Fruit fly (Drosophila melanogaster) whole organism, pupa: ENCODE results near the gene CG46310.

Experiments
- CG10348 ChIP-seq: fragments of 200-800 bp; sonication (Bioruptor generic); IDR thresholded peaks from 2 replicates; pipeline ENCODE4 v1.3.6; 2022; ENCODE audit warnings: missing biosample characterization, missing genetic modification characterization
- CG12605 ChIP-seq: fragments of 200-800 bp; sonication (Bioruptor generic); IDR thresholded peaks from 2 replicates; pipeline ENCODE4 v1.3.6; 2022; ENCODE audit warnings: missing biosample characterization, missing genetic modification characterization
- CG13204 ChIP-seq: fragments of 200-800 bp; sonication (Bioruptor generic); optimal IDR thresholded peaks from 2 replicates; lab custom pipeline; 2018; ENCODE audit warnings: missing biosample characterization, mild to moderate bottlenecking, missing genetic modification characterization, moderate library complexity
- CG14655 ChIP-seq: fragments of 200-800 bp; sonication (Bioruptor generic); optimal IDR thresholded peaks from 3 replicates; lab custom pipeline; 2017; ENCODE audit warnings: mild to moderate bottlenecking, missing biosample characterization, missing genetic modification reagents, missing genetic modification characterization
- CG15710 ChIP-seq: fragments of 200-800 bp; sonication (Bioruptor generic); optimal IDR thresholded peaks from 2 replicates; lab custom pipeline; 2018; ENCODE audit warnings: missing biosample characterization, mild to moderate bottlenecking, missing genetic modification characterization, moderate library complexity
- CG17806 ChIP-seq: fragments of 200-800 bp; sonication (Bioruptor generic); optimal IDR thresholded peaks from 2 replicates; lab custom pipeline; 2018; ENCODE audit warnings: missing biosample characterization, mild to moderate bottlenecking, missing genetic modification characterization, moderate library complexity
- CG32121 ChIP-seq: fragments of 200-800 bp; sonication (Bioruptor generic); IDR thresholded peaks from 2 replicates; pipeline ENCODE4 v1.3.6; 2022; ENCODE audit warnings: missing biosample characterization, missing genetic modification characterization
- CG34367 ChIP-seq: fragments of 200-800 bp; sonication (Bioruptor generic); optimal IDR thresholded peaks from 2 replicates; lab custom pipeline; 2018; ENCODE audit warnings: missing biosample characterization, mild to moderate bottlenecking, missing genetic modification characterization
- CG4496 ChIP-seq: fragments of 200-800 bp; sonication (Bioruptor generic); IDR thresholded peaks from 3 replicates; pipeline ENCODE4 v1.3.6; 2022; ENCODE audit warnings: missing biosample characterization, missing genetic modification characterization
- CG8159 ChIP-seq: fragments of 200-800 bp; sonication (Bioruptor generic); optimal IDR thresholded peaks from 3 replicates; lab custom pipeline; 2018; ENCODE audit warnings: missing biosample characterization, mild to moderate bottlenecking, missing genetic modification characterization, moderate library complexity
- CG8301 ChIP-seq: fragments of 200-800 bp; sonication (Bioruptor generic); optimal IDR thresholded peaks from 2 replicates; lab custom pipeline; 2018; ENCODE audit warnings: missing biosample characterization, mild to moderate bottlenecking, missing genetic modification characterization
- CG9948 ChIP-seq: fragments of 200-800 bp; sonication (Bioruptor generic); optimal IDR thresholded peaks from 2 replicates; lab custom pipeline; 2018; ENCODE audit warnings: missing biosample characterization, mild to moderate bottlenecking, missing genetic modification characterization, moderate library complexity
- D1 ChIP-seq: fragments of 200-800 bp; sonication (Bioruptor generic); optimal IDR thresholded peaks from 2 replicates; lab custom pipeline; 2018; ENCODE audit warnings: missing biosample characterization, mild to moderate bottlenecking, missing genetic modification characterization, moderate library complexity
- EcR ChIP-seq: fragments of 200-800 bp; sonication (Bioruptor generic); optimal IDR thresholded peaks from 3 replicates; lab custom pipeline; 2019; ENCODE audit warnings: missing biosample characterization, missing genetic modification characterization, mild to moderate bottlenecking, moderate library complexity, missing genetic modification reagents
- Ets98B ChIP-seq: fragments of 200-800 bp; sonication (Bioruptor generic); IDR thresholded peaks from 2 replicates; pipeline ENCODE4 v1.3.6; 2022; ENCODE audit warnings: missing biosample characterization, missing genetic modification characterization
- Pif1A ChIP-seq: fragments of 200-800 bp; sonication (Bioruptor generic); optimal IDR thresholded peaks from 3 replicates; lab custom pipeline; 2016; ENCODE audit warnings: missing biosample characterization, missing genetic modification characterization
- Pif1B ChIP-seq: fragments of 200-800 bp; sonication (Bioruptor generic); optimal IDR thresholded peaks from 3 replicates; lab custom pipeline; 2016; ENCODE audit warnings: missing biosample characterization, missing genetic modification characterization
- Snoo ChIP-seq: fragments of 200-800 bp; sonication (Bioruptor generic); optimal IDR thresholded peaks from 3 replicates; lab custom pipeline; 2017; ENCODE audit warnings: missing biosample characterization, mild to moderate bottlenecking, missing genetic modification characterization, inconsistent platforms
- fd96Ca ChIP-seq: fragments of 200-800 bp; sonication (Bioruptor generic); IDR thresholded peaks from 3 replicates; pipeline ENCODE4 v1.3.6; 2022; ENCODE audit warnings: missing biosample characterization, missing genetic modification characterization
- gl ChIP-seq: fragments of 200-800 bp; sonication (Bioruptor generic); optimal IDR thresholded peaks from 2 replicates; lab custom pipeline; 2018; ENCODE audit warnings: missing biosample characterization, mild to moderate bottlenecking, missing genetic modification characterization
- rn ChIP-seq: fragments of 200-800 bp; sonication (Bioruptor generic); IDR thresholded peaks from 2 replicates; pipeline ENCODE4 v1.3.6; 2022; ENCODE audit warnings: missing biosample characterization, missing genetic modification characterization

Gene CG46310

dm6 chr3R:23139634-23140010, 34.1 kb upstream of the CG46310 start:
- TF ChIP-seq CG10348 (GFP tag; lab: Robert Waterston, UW) (no peak), CG4496 (peak; percentile 27; the same call in 1 of the 3 replicates), CG8159 (no peak), gl (no peak)

- TF ChIP-seq CG9948 (no peak), EcR (GFP tag; lab: Kevin White, UChicago) (no peak), Snoo (tag; lab: Kevin White, UChicago) (no peak), CG12605 (no peak), CG8159 (no peak), CG13204 (GFP tag; lab: Kevin White, UChicago) (no peak), CG8301 (tag; lab: Kevin White, UChicago) (no peak), gl (no peak), rn (GFP tag; lab: Robert Waterston, UW) (no peak), CG17806 (no peak), CG32121 (GFP tag; lab: Robert Waterston, UW) (no peak)
- TF ChIP-seq, all 21 proteins: peak for 0
Observed at dm6 chr3R:23140280-23140679, 33.4 kb upstream of the CG46310 start.

- TF ChIP-seq fd96Ca (GFP tag; lab: Robert Waterston, UW), result no peak
Observed at dm6 chr3R:23141113-23141512, 32.6 kb upstream of the CG46310 start.

dm6 chr3R:23141678-23142338, 31.9 kb upstream of the CG46310 start, which contains the start of gene hh:
Gene hh (minus strand): TSS chr3R:23141906.
- no peak for TF ChIP-seq D1 (tag; lab: Kevin White, UChicago)
- TF ChIP-seq CG4496, result 0 out of 3 replicates have a peak, but pooled peaks have one; percentile 49

dm6 chr3R:23143440-23143839, 30.2 kb upstream of the CG46310 start:
- no peak for TF ChIP-seq Ets98B
- TF ChIP-seq Pif1B (GFP tag; lab: Kevin White, UChicago), result no peak
- TF ChIP-seq gl, result no peak
- TF ChIP-seq CG4496, result no peak
- TF ChIP-seq rn (GFP tag; lab: Robert Waterston, UW), result no peak
- no peak for TF ChIP-seq CG8301 (tag; lab: Kevin White, UChicago)
- no peak for TF ChIP-seq fd96Ca (GFP tag; lab: Robert Waterston, UW)
- no peak for TF ChIP-seq CG34367 (tag; lab: Kevin White, UChicago)
- no peak for TF ChIP-seq CG13204 (GFP tag; lab: Kevin White, UChicago)
- TF ChIP-seq, all 21 proteins: peak for 0

- TF ChIP-seq CG10348 (GFP tag; lab: Robert Waterston, UW), result no peak
- no peak for TF ChIP-seq Snoo (tag; lab: Kevin White, UChicago)
- TF ChIP-seq D1 (tag; lab: Kevin White, UChicago), result no peak
- TF ChIP-seq Pif1B (GFP tag; lab: Kevin White, UChicago), result no peak
- no peak for TF ChIP-seq CG8301 (tag; lab: Kevin White, UChicago)
- TF ChIP-seq CG14655 (GFP tag; lab: Kevin White, UChicago), result peak; percentile 15
- TF ChIP-seq EcR (GFP tag; lab: Kevin White, UChicago), result peak; percentile 25
- no peak for TF ChIP-seq CG13204 (GFP tag; lab: Kevin White, UChicago)
- no peak for TF ChIP-seq CG4496
- no peak for TF ChIP-seq gl
- TF ChIP-seq rn (GFP tag; lab: Robert Waterston, UW), result no peak
- no peak for TF ChIP-seq CG32121 (GFP tag; lab: Robert Waterston, UW)
- no peak for TF ChIP-seq CG12605
- no peak for TF ChIP-seq Ets98B
- TF ChIP-seq CG9948, result no peak
- no peak for TF ChIP-seq CG34367 (tag; lab: Kevin White, UChicago)
- no peak for TF ChIP-seq CG8159
- no peak for TF ChIP-seq Pif1A (GFP tag; lab: Kevin White, UChicago)
- TF ChIP-seq fd96Ca (GFP tag; lab: Robert Waterston, UW), result no peak
- TF ChIP-seq CG15710 (tag; lab: Kevin White, UChicago), result peak; percentile 38
- peak; percentile 13 for TF ChIP-seq CG17806
Observed at dm6 chr3R:23144654-23145053, 29.0 kb upstream of the CG46310 start.

dm6 chr3R:23145681-23146080, 28.0 kb upstream of the CG46310 start:
- TF ChIP-seq CG8301 (tag; lab: Kevin White, UChicago) (no peak), rn (GFP tag; lab: Robert Waterston, UW) (no peak), fd96Ca (GFP tag; lab: Robert Waterston, UW) (no peak), CG32121 (GFP tag; lab: Robert Waterston, UW) (no peak), Ets98B (no peak), gl (no peak)
- TF ChIP-seq, all 21 proteins: peak for 0

- no peak for TF ChIP-seq Pif1B (GFP tag; lab: Kevin White, UChicago)
- TF ChIP-seq CG17806, result no peak
- no peak for TF ChIP-seq CG10348 (GFP tag; lab: Robert Waterston, UW)
- no peak for TF ChIP-seq CG14655 (GFP tag; lab: Kevin White, UChicago)
- no peak for TF ChIP-seq Snoo (tag; lab: Kevin White, UChicago)
- TF ChIP-seq CG8301 (tag; lab: Kevin White, UChicago), result no peak
- TF ChIP-seq CG12605, result no peak
- TF ChIP-seq EcR (GFP tag; lab: Kevin White, UChicago), result no peak
- no peak for TF ChIP-seq Pif1A (GFP tag; lab: Kevin White, UChicago)
- no peak for TF ChIP-seq gl
- TF ChIP-seq CG9948, result no peak
- TF ChIP-seq CG32121 (GFP tag; lab: Robert Waterston, UW), result no peak
- TF ChIP-seq CG4496, result no peak
Observed at dm6 chr3R:23147058-23147457, 26.6 kb upstream of the CG46310 start.
